Worm (Caenorhabditis elegans): ENCODE results near the gene ocr-3.

The ocr-3 gene

ce11 chrX:15181454-15181853 is 12.9 kb downstream of the ocr-3 start, which contains the start of gene pkhm-2 (continued):
- no peak for TF ChIP-seq fos-1 (tag; optimal IDR thresholded peaks at IDR 0.05)
- no peak for TF ChIP-seq nhr-10 (tag; optimal IDR thresholded peaks at IDR 0.05)
- TF ChIP-seq lim-7 (GFP tag; IDR thresholded peaks at IDR 0.05), result 0 out of 2 replicates have a peak, but pooled peaks have one; percentile 43
- TF ChIP-seq lir-3 (tag; optimal IDR thresholded peaks at IDR 0.05), result no peak
- TF ChIP-seq daf-8 (GFP tag; IDR thresholded peaks at IDR 0.05), result no peak
- TF ChIP-seq daf-16 (GFP tag; optimal IDR thresholded peaks at IDR 0.05), result peak in 1 of 2 experiments; percentile 61
- peak; percentile 86 for TF ChIP-seq daf-16 (tag; optimal IDR thresholded peaks at IDR 0.05)
- TF ChIP-seq F26F4.8 (GFP tag; conservative IDR thresholded peaks at IDR 0.05), result no peak
- peak; percentile 75 for TF ChIP-seq dmd-9 (GFP tag; IDR thresholded peaks at IDR 0.05)
- no peak for TF ChIP-seq T20F7.1 (GFP tag; optimal IDR thresholded peaks at IDR 0.05)
- peak; percentile 84 for TF ChIP-seq F37D6.2 (tag; optimal IDR thresholded peaks at IDR 0.05)
- no peak for TF ChIP-seq mxl-2 (GFP tag; conservative IDR thresholded peaks at IDR 0.05)
- TF ChIP-seq lin-13 (GFP tag; optimal IDR thresholded peaks at IDR 0.05), result peak; percentile 90
- TF ChIP-seq ceh-20 (GFP tag; IDR thresholded peaks at IDR 0.05), result peak; percentile 84
- TF ChIP-seq ama-1 (optimal IDR thresholded peaks at IDR 0.05), result no peak
- TF ChIP-seq zip-11 (GFP tag; IDR thresholded peaks at IDR 0.05), result no peak
- TF ChIP-seq ceh-32 (tag; optimal IDR thresholded peaks at IDR 0.05; ENCODE audit: poor library complexity), result peak; percentile 34
- no peak for TF ChIP-seq dmd-8 (GFP tag; IDR thresholded peaks at IDR 0.05)
- TF ChIP-seq snpc-4 (tag; optimal IDR thresholded peaks at IDR 0.05), result peak; percentile 44
- TF ChIP-seq mdt-29 (GFP tag; IDR thresholded peaks at IDR 0.05), result peak; percentile 63
- TF ChIP-seq daf-19 (GFP tag; conservative IDR thresholded peaks at IDR 0.05), result no peak
- TF ChIP-seq rbr-2 (tag; optimal IDR thresholded peaks at IDR 0.05), result peak; percentile 92
- TF ChIP-seq zip-2 (tag; optimal IDR thresholded peaks at IDR 0.05), result peak; percentile 69
- TF ChIP-seq egl-43 (GFP tag; IDR thresholded peaks at IDR 0.05), result peak; percentile 86
- TF ChIP-seq dmd-6 (GFP tag; IDR thresholded peaks at IDR 0.05), result peak; percentile 86
- no peak for TF ChIP-seq Y75B8A.6 (GFP tag; IDR thresholded peaks at IDR 0.05)
- no peak for TF ChIP-seq zag-1 (tag; optimal IDR thresholded peaks at IDR 0.05)
- TF ChIP-seq mep-1 (tag; optimal IDR thresholded peaks at IDR 0.05), result peak; percentile 96
- no peak for TF ChIP-seq snpc-1.2 (GFP tag; IDR thresholded peaks at IDR 0.05)
- peak; percentile 74 for TF ChIP-seq nhr-25 (tag; optimal IDR thresholded peaks at IDR 0.05; ENCODE audit: borderline replicate concordance, insufficient read depth)
- TF ChIP-seq lin-39 (tag; optimal IDR thresholded peaks at IDR 0.05), result no peak
- peak; percentile 92 for TF ChIP-seq duxl-1 (tag; optimal IDR thresholded peaks at IDR 0.05; ENCODE audit: poor library complexity)
- TF ChIP-seq nhr-111 (GFP tag; optimal IDR thresholded peaks at IDR 0.05), result peak; percentile 8
- TF ChIP-seq fkh-10 (GFP tag; optimal IDR thresholded peaks at IDR 0.05), result peak; percentile 11
- TF ChIP-seq spr-1 (tag; optimal IDR thresholded peaks at IDR 0.05), result peak; percentile 90
- no peak for TF ChIP-seq unc-39 (tag; optimal IDR thresholded peaks at IDR 0.05)
- TF ChIP-seq egl-27 (tag; optimal IDR thresholded peaks at IDR 0.05), result no peak
- TF ChIP-seq nhr-76 (tag; optimal IDR thresholded peaks at IDR 0.05), result no peak

DNA sequence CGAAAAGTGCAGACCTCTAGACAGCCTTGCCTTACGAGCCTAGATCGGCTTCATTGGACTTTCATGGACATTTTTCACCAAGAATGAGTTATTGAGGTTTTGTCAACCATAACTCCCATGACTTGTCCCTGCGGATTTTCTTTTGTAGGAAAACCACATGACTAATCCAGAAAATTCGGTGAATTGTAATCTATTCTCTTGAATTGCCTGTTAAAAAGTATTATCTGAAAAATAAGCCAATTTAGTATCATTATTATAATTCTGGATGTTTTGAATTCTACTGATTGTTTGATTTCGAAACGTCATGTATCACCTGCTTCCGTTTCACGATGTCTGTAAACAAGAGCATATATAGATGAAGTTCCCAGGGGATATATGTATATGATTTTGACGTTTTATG is 20.0 kb downstream of the ocr-3 start:
- TF ChIP-seq Y48G9A.11 (GFP tag; IDR thresholded peaks at IDR 0.05), result no peak
- no peak for TF ChIP-seq set-16 (GFP tag; IDR thresholded peaks at IDR 0.05)
- TF ChIP-seq nhr-11 (tag; optimal IDR thresholded peaks at IDR 0.05), result no peak
- no peak for TF ChIP-seq saeg-2 (GFP tag; IDR thresholded peaks at IDR 0.05)
- no peak for TF ChIP-seq D1046.2 (GFP tag; IDR thresholded peaks at IDR 0.05)
- no peak for TF ChIP-seq dve-1 (tag; optimal IDR thresholded peaks at IDR 0.05; ENCODE audit: insufficient read depth)
- TF ChIP-seq ceh-44 (GFP tag; IDR thresholded peaks at IDR 0.05), result no peak
- TF ChIP-seq nhr-48 (tag; optimal IDR thresholded peaks at IDR 0.05), result no peak
- no peak for TF ChIP-seq ZK546.5 (tag; optimal IDR thresholded peaks at IDR 0.05)
- TF ChIP-seq aly-2 (tag; optimal IDR thresholded peaks at IDR 0.05), result no peak
- TF ChIP-seq ceh-62 (tag; optimal IDR thresholded peaks at IDR 0.05), result no peak
- TF ChIP-seq duxl-1 (tag; optimal IDR thresholded peaks at IDR 0.05; ENCODE audit: poor library complexity), result no peak
- no peak for TF ChIP-seq lin-15B (tag; optimal IDR thresholded peaks at IDR 0.05)
- no peak for TF ChIP-seq snpc-4 (tag; optimal IDR thresholded peaks at IDR 0.05)
- TF ChIP-seq egl-43 (GFP tag; IDR thresholded peaks at IDR 0.05), result no peak
- TF ChIP-seq lin-1 (GFP tag; IDR thresholded peaks at IDR 0.05), result no peak
- no peak for TF ChIP-seq F37D6.2 (tag; optimal IDR thresholded peaks at IDR 0.05)
- no peak for TF ChIP-seq zip-2 (tag; optimal IDR thresholded peaks at IDR 0.05)
- TF ChIP-seq ceh-28 (tag; optimal IDR thresholded peaks at IDR 0.05), result no peak

Data from whole organism, L4 larva.